Worm (Caenorhabditis elegans) whole organism, late embryonic: ENCODE results near the gene paml-1.

Source experiments
- C08G9.2 ChIP-seq: sonication (generic microtip); optimal IDR thresholded peaks from 2 replicates; lab custom pipeline; 2016; ENCODE audit warnings: mild to moderate bottlenecking, missing genetic modification characterization, moderate library complexity, missing compliant biosample characterization
- C38D4.7 ChIP-seq: fragments of 200-800 bp; sonication (Bioruptor generic); optimal IDR thresholded peaks from 2 replicates; lab custom pipeline; 2018; ENCODE audit warnings: mild to moderate bottlenecking, missing genetic modification characterization, moderate library complexity, missing compliant biosample characterization
- F13H6.1 ChIP-seq: sonication (generic microtip); optimal IDR thresholded peaks from 2 replicates; lab custom pipeline; 2016; ENCODE audit warnings: missing genetic modification characterization, missing compliant biosample characterization
- K09A11.1 ChIP-seq: sonication (generic microtip); optimal IDR thresholded peaks from 2 replicates; lab custom pipeline; 2017; ENCODE audit warnings: antibody characterized with exemption, mild to moderate bottlenecking, missing genetic modification characterization, missing compliant biosample characterization; ENCODE audit not compliant: insufficient read depth
- T23F11.4 ChIP-seq: fragments of 200-800 bp; sonication (Bioruptor generic); optimal IDR thresholded peaks from 2 replicates; lab custom pipeline; 2018; ENCODE audit warnings: mild to moderate bottlenecking, missing genetic modification characterization, missing compliant biosample characterization
- Y22D7AL.16 ChIP-seq: sonication (generic microtip); optimal IDR thresholded peaks from 2 replicates; lab custom pipeline; 2016; ENCODE audit warnings: missing genetic modification characterization, missing compliant biosample characterization
- ahr-1 ChIP-seq: sonication (generic microtip); optimal IDR thresholded peaks from 2 replicates; lab custom pipeline; 2016; ENCODE audit warnings: missing genetic modification characterization, missing compliant biosample characterization
- ceh-14 ChIP-seq: sonication (generic microtip); optimal IDR thresholded peaks from 2 replicates; lab custom pipeline; 2016; ENCODE audit warnings: missing genotype, missing genetic modification characterization, missing compliant biosample characterization
- ceh-19 ChIP-seq: fragments of 200-800 bp; sonication (Bioruptor generic); optimal IDR thresholded peaks from 2 replicates; lab custom pipeline; 2018; ENCODE audit warnings: mild to moderate bottlenecking, missing genetic modification characterization, missing compliant biosample characterization
- ceh-2 ChIP-seq: sonication (generic microtip); optimal IDR thresholded peaks from 2 replicates; lab custom pipeline; 2016; ENCODE audit warnings: missing genotype, missing genetic modification characterization, missing compliant biosample characterization
- ceh-22 ChIP-seq: sonication (generic microtip); optimal IDR thresholded peaks from 2 replicates; lab custom pipeline; 2017; ENCODE audit warnings: missing biosample characterization, missing genetic modification characterization
- ceh-24 ChIP-seq: sonication (generic microtip); optimal IDR thresholded peaks from 2 replicates; lab custom pipeline; 2016; ENCODE audit warnings: mild to moderate bottlenecking, missing genetic modification characterization, missing compliant biosample characterization
- ceh-30 ChIP-seq: fragments of 150-350 bp; optimal IDR thresholded peaks from 2 replicates; lab custom pipeline; 2014; ENCODE audit warnings: missing biosample characterization, missing genetic modification characterization
- ceh-31 ChIP-seq: sonication (generic microtip); optimal IDR thresholded peaks from 2 replicates; lab custom pipeline; 2016; ENCODE audit warnings: missing genetic modification characterization, missing compliant biosample characterization
- ceh-34 ChIP-seq: sonication (generic microtip); optimal IDR thresholded peaks from 2 replicates; lab custom pipeline; 2016; ENCODE audit warnings: mild to moderate bottlenecking, missing genetic modification characterization, missing compliant biosample characterization
- ceh-45 ChIP-seq: fragments of 200-800 bp; sonication (Bioruptor generic); IDR thresholded peaks from 2 replicates; pipeline ENCODE4 v1.3.6; 2022; ENCODE audit warnings: missing genetic modification reagents, missing genetic modification characterization, missing compliant biosample characterization
- ceh-9 ChIP-seq: sonication (generic microtip); optimal IDR thresholded peaks from 2 replicates; lab custom pipeline; 2016; ENCODE audit warnings: mild to moderate bottlenecking, missing genetic modification characterization, inconsistent platforms, missing compliant biosample characterization
- che-1 ChIP-seq: sonication (generic microtip); optimal IDR thresholded peaks from 2 replicates; lab custom pipeline; 2016; ENCODE audit warnings: mild to moderate bottlenecking, missing genetic modification characterization, missing compliant biosample characterization
- dmd-4 ChIP-seq: sonication (generic microtip); optimal IDR thresholded peaks from 2 replicates; lab custom pipeline; 2016; ENCODE audit warnings: borderline replicate concordance, missing genetic modification characterization, missing compliant biosample characterization
- dve-1 ChIP-seq: sonication (generic microtip); optimal IDR thresholded peaks from 2 replicates; lab custom pipeline; 2017; ENCODE audit warnings: antibody characterized with exemption, mild to moderate bottlenecking, missing genetic modification characterization, missing compliant biosample characterization
- elt-2 ChIP-seq: sonication (generic microtip); optimal IDR thresholded peaks from 2 replicates; lab custom pipeline; 2016; ENCODE audit warnings: missing genetic modification reagents, missing genetic modification characterization, missing compliant biosample characterization
- fkh-6 ChIP-seq: sonication (generic microtip); optimal IDR thresholded peaks from 2 replicates; lab custom pipeline; 2016; ENCODE audit warnings: missing genetic modification characterization, missing compliant biosample characterization
- gmeb-2 ChIP-seq: sonication (generic microtip); optimal IDR thresholded peaks from 2 replicates; lab custom pipeline; 2016; ENCODE audit warnings: missing genetic modification characterization, inconsistent platforms, missing compliant biosample characterization
- hlh-13 ChIP-seq: fragments of 200-800 bp; sonication (Bioruptor generic); optimal IDR thresholded peaks from 2 replicates; lab custom pipeline; 2018; ENCODE audit warnings: mild to moderate bottlenecking, missing genetic modification characterization, missing compliant biosample characterization
- hlh-30 ChIP-seq: sonication (generic microtip); optimal IDR thresholded peaks from 2 replicates; lab custom pipeline; 2017; ENCODE audit warnings: antibody characterized with exemption, missing genetic modification characterization, missing compliant biosample characterization; ENCODE audit not compliant: insufficient read depth
- hlh-8 ChIP-seq: sonication (generic microtip); optimal IDR thresholded peaks from 2 replicates; lab custom pipeline; 2016; ENCODE audit warnings: missing genotype, missing genetic modification characterization, missing compliant biosample characterization
- mec-3 ChIP-seq: sonication (generic microtip); optimal IDR thresholded peaks from 2 replicates; lab custom pipeline; 2016; ENCODE audit warnings: borderline replicate concordance, missing genetic modification characterization, missing compliant biosample characterization
- nfya-1 ChIP-seq: sonication (generic microtip); optimal IDR thresholded peaks from 2 replicates; lab custom pipeline; 2017; ENCODE audit warnings: missing genetic modification characterization, mild to moderate bottlenecking, missing compliant biosample characterization, antibody characterized with exemption, moderate library complexity
- nhr-11 ChIP-seq: fragments of 150-350 bp; optimal IDR thresholded peaks from 2 replicates; lab custom pipeline; 2014; ENCODE audit warnings: missing biosample characterization, missing genetic modification characterization
- nhr-232 ChIP-seq: sonication (generic microtip); optimal IDR thresholded peaks from 2 replicates; lab custom pipeline; 2016; ENCODE audit warnings: missing genetic modification characterization, missing compliant biosample characterization
- npax-4 ChIP-seq: sonication (generic microtip); optimal IDR thresholded peaks from 2 replicates; lab custom pipeline; 2016; ENCODE audit warnings: missing genetic modification characterization, missing compliant biosample characterization
- pag-3 ChIP-seq: sonication (generic microtip); optimal IDR thresholded peaks from 2 replicates; lab custom pipeline; 2016; ENCODE audit warnings: missing compliant biosample characterization, missing genetic modification characterization, borderline replicate concordance
- pax-1 ChIP-seq: fragments of 150-350 bp; optimal IDR thresholded peaks from 2 replicates; lab custom pipeline; 2014; ENCODE audit warnings: missing biosample characterization, missing genetic modification characterization
- pha-2 ChIP-seq: sonication (generic microtip); optimal IDR thresholded peaks from 2 replicates; lab custom pipeline; 2017; ENCODE audit warnings: mild to moderate bottlenecking, missing genetic modification characterization, missing compliant biosample characterization
- pha-4 ChIP-seq: fragments of 150-350 bp; optimal IDR thresholded peaks from 2 replicates; lab custom pipeline; 2018; ENCODE audit warnings: missing biosample characterization, missing genetic modification reagents, missing genetic modification characterization
- pqm-1 ChIP-seq: sonication (generic microtip); optimal IDR thresholded peaks from 2 replicates; lab custom pipeline; 2016; ENCODE audit warnings: missing genetic modification characterization, missing compliant biosample characterization
- ref-2 ChIP-seq: sonication (generic microtip); optimal IDR thresholded peaks from 2 replicates; lab custom pipeline; 2016; ENCODE audit warnings: missing genetic modification characterization, missing compliant biosample characterization
- sox-4 ChIP-seq: sonication (generic microtip); optimal IDR thresholded peaks from 2 replicates; lab custom pipeline; 2017; ENCODE audit warnings: mild to moderate bottlenecking, missing genetic modification characterization, inconsistent platforms, missing compliant biosample characterization
- tbx-2 ChIP-seq: sonication (generic microtip); optimal IDR thresholded peaks from 2 replicates; lab custom pipeline; 2016; ENCODE audit warnings: missing genetic modification characterization, missing compliant biosample characterization
- ttx-3 ChIP-seq: sonication (generic microtip); optimal IDR thresholded peaks from 2 replicates; lab custom pipeline; 2016; ENCODE audit warnings: missing genetic modification reagents, missing genetic modification characterization, missing compliant biosample characterization
- unc-3 ChIP-seq, 2 experiments: fragments of 200-800 bp in 1 of 2; sonication (Bioruptor generic) in 1 of 2; sonication (generic microtip) in 1 of 2; conservative IDR thresholded peaks in 1 of 2; optimal IDR thresholded peaks in 1 of 2; 2 replicates each; pipeline versions ENCODE4 v1.3.6 to Lab custom; 2016 to 2022; ENCODE audit warnings: missing compliant biosample characterization in 2 of 2, missing genetic modification characterization in 2 of 2, missing genetic modification reagents in 1 of 2
- unc-42 ChIP-seq: sonication (generic microtip); optimal IDR thresholded peaks from 2 replicates; lab custom pipeline; 2016; ENCODE audit warnings: missing genotype, missing genetic modification characterization, missing compliant biosample characterization
- unc-55 ChIP-seq: sonication (generic microtip); optimal IDR thresholded peaks from 2 replicates; lab custom pipeline; 2017; ENCODE audit warnings: missing biosample characterization, missing genetic modification reagents, missing genetic modification characterization
- zip-5 ChIP-seq: sonication (generic microtip); optimal IDR thresholded peaks from 2 replicates; lab custom pipeline; 2016; ENCODE audit warnings: missing genetic modification characterization, missing compliant biosample characterization

The paml-1 gene

ce11 chrIII:10233979-10234378 is at the start of gene paml-1:
Gene paml-1, minus strand, starts transcription at chrIII:10234079.
- no peak for TF ChIP-seq ceh-22 (tag; lab: Kevin White, UChicago)
- no peak for TF ChIP-seq che-1 (tag; lab: Kevin White, UChicago)
- no peak for TF ChIP-seq ceh-24 (tag; lab: Kevin White, UChicago)
- no peak for TF ChIP-seq ceh-31
- TF ChIP-seq ttx-3 (tag; lab: Kevin White, UChicago) = no peak
- no peak for TF ChIP-seq ceh-2 (tag; lab: Kevin White, UChicago)
- no peak for TF ChIP-seq ceh-14
- TF ChIP-seq pha-2 (tag; lab: Kevin White, UChicago) = no peak
- no peak for TF ChIP-seq ahr-1 (tag; lab: Kevin White, UChicago)
- no peak for TF ChIP-seq mec-3
- no peak for TF ChIP-seq pqm-1 (tag; lab: Kevin White, UChicago)
- no peak for TF ChIP-seq F13H6.1 (tag; lab: Kevin White, UChicago)
- no peak for TF ChIP-seq npax-4
- TF ChIP-seq T23F11.4 = no peak
- no peak for TF ChIP-seq K09A11.1 (tag; lab: Kevin White, UChicago)

- TF ChIP-seq ceh-22 (tag; lab: Kevin White, UChicago) (no peak), elt-2 (tag; lab: Kevin White, UChicago) (no peak), zip-5 (tag; lab: Kevin White, UChicago) (no peak), hlh-13 (GFP tag; lab: Kevin White, UChicago) (no peak), pqm-1 (tag; lab: Kevin White, UChicago) (no peak), hlh-30 (no peak), nhr-232 (tag; lab: Kevin White, UChicago) (no peak), nfya-1 (no peak)
These were observed 44.9 kb upstream of the paml-1 start, which contains the start of gene pad-2 for ce11 chrIII:10278826-10279225. Gene pad-2, plus strand, starts transcription at chrIII:10279126.

- TF ChIP-seq pag-3 (tag; lab: Kevin White, UChicago) = no peak
These were observed 37.9 kb upstream of the paml-1 start for ce11 chrIII:10271807-10272206.

- no peak for TF ChIP-seq sox-4 (tag; lab: Kevin White, UChicago)
- peak; percentile 62 for TF ChIP-seq ceh-34 (tag; lab: Kevin White, UChicago)
- peak; percentile 90 for TF ChIP-seq C08G9.2 (tag; lab: Kevin White, UChicago)
- TF ChIP-seq ceh-19 (GFP tag; lab: Kevin White, UChicago) = no peak
- no peak for TF ChIP-seq gmeb-2 (tag; lab: Kevin White, UChicago)
- no peak for TF ChIP-seq dmd-4
- peak; percentile 34 for TF ChIP-seq unc-42 (tag; lab: Kevin White, UChicago)
- TF ChIP-seq fkh-6 (tag; lab: Kevin White, UChicago) = peak; percentile 31
- TF ChIP-seq C38D4.7 = no peak
- peak; percentile 30 for TF ChIP-seq zip-5 (tag; lab: Kevin White, UChicago)
- no peak for TF ChIP-seq pax-1 (tag; lab: Kevin White, UChicago)
- no peak for TF ChIP-seq dve-1 (tag; lab: Kevin White, UChicago)
- no peak for TF ChIP-seq hlh-30
- TF ChIP-seq ceh-14 = peak; percentile 43
- no peak for TF ChIP-seq unc-55 (GFP tag; lab: Kevin White, UChicago)
- TF ChIP-seq ref-2 (tag; lab: Kevin White, UChicago) = peak; percentile 42
- peak; percentile 84 for TF ChIP-seq tbx-2 (tag; lab: Kevin White, UChicago)
- peak; percentile 71 for TF ChIP-seq unc-3 (GFP tag; conservative IDR thresholded peaks at IDR 0.05; lab: Robert Waterston, UW)
- no peak for TF ChIP-seq unc-3 (tag; optimal IDR thresholded peaks at IDR 0.05; lab: Kevin White, UChicago)
- no peak for TF ChIP-seq ceh-9 (tag; lab: Kevin White, UChicago)
- TF ChIP-seq pha-4 (tag; lab: Kevin White, UChicago) = no peak
- no peak for TF ChIP-seq ceh-30 (tag; lab: Kevin White, UChicago)
- TF ChIP-seq Y22D7AL.16 (tag; lab: Kevin White, UChicago) = no peak
- TF ChIP-seq che-1 (tag; lab: Kevin White, UChicago) = no peak
- TF ChIP-seq F13H6.1 (tag; lab: Kevin White, UChicago) = peak; percentile 28
- no peak for TF ChIP-seq K09A11.1 (tag; lab: Kevin White, UChicago)
- peak; percentile 75 for TF ChIP-seq mec-3
- no peak for TF ChIP-seq hlh-8 (tag; lab: Kevin White, UChicago)
- TF ChIP-seq nhr-232 (tag; lab: Kevin White, UChicago) = no peak
- TF ChIP-seq nhr-11 (tag; lab: Kevin White, UChicago) = no peak
- peak; percentile 26 for TF ChIP-seq elt-2 (tag; lab: Kevin White, UChicago)
- peak; percentile 94 for TF ChIP-seq ceh-31
- peak; percentile 84 for TF ChIP-seq ceh-2 (tag; lab: Kevin White, UChicago)
- TF ChIP-seq ceh-45 = peak; percentile 67; the same call in 1 of the 2 replicates
These were observed 37.0 kb upstream of the paml-1 start, which contains the start of gene cnk-1 for ce11 chrIII:10270778-10271307. Gene cnk-1, plus strand, starts transcription at chrIII:10271257.
